ENCODE assay signal across 6 worm cellular contexts in the genomic region with DNA sequence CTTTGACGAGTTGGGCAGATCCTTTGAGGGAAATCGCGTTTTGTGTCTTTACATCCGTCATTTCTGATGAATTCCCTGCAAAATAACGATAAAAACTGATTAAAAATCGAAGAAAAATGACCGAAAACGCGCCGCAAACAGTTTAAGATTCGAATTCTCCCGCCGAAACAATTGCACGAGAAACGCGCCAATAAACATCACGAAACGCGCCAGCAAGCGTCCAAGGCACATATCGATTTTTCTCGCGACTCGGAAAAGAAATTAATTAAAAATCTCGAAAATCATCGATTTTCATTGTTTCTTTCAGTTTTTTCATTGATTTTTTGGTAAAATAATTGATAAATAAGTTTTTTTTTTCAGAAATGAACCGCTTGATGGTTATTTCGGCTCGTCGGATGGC.
TF ChIP-seq lines count a peak whose summit lies in the region.

A gene (minus strand): TSS at position 176 of the 400 bp plus-strand sequence.
A gene (plus strand): TSS at position 361 of the 400 bp plus-strand sequence.

TF ChIP-seq in whole organism, L1 larva, 84 proteins besides CTCF, POLR2A, EP300 and RAD21 (continued from another document and continues in another):
- TF ChIP-seq aly-2 (tag; optimal IDR thresholded peaks at IDR 0.05; lab: Kevin White, UChicago) = peak; percentile 45
- peak; percentile 46 for TF ChIP-seq aha-1 (tag; optimal IDR thresholded peaks at IDR 0.05; lab: Kevin White, UChicago)
- TF ChIP-seq nhr-20 (tag; optimal IDR thresholded peaks at IDR 0.05; lab: Kevin White, UChicago) = peak; percentile 73
- peak; percentile 69 for TF ChIP-seq snpc-4 (tag; optimal IDR thresholded peaks at IDR 0.05; lab: Kevin White, UChicago)
- no peak for TF ChIP-seq nhr-84 (tag; optimal IDR thresholded peaks at IDR 0.05; lab: Kevin White, UChicago)
- peak; percentile 72 for TF ChIP-seq pax-3 (tag; optimal IDR thresholded peaks at IDR 0.05; lab: Kevin White, UChicago)
- no peak for TF ChIP-seq lin-14 (GFP tag; optimal IDR thresholded peaks at IDR 0.05; lab: Kevin White, UChicago)
- peak; percentile 89 for TF ChIP-seq rnt-1 (tag; optimal IDR thresholded peaks at IDR 0.05; lab: Kevin White, UChicago)
- peak; percentile 89 for TF ChIP-seq nhr-71 (tag; optimal IDR thresholded peaks at IDR 0.05; lab: Kevin White, UChicago)
- TF ChIP-seq lin-15B (tag; optimal IDR thresholded peaks at IDR 0.05; lab: Kevin White, UChicago) = peak; percentile 85
- peak; percentile 62 for TF ChIP-seq sox-4 (tag; optimal IDR thresholded peaks at IDR 0.05; lab: Kevin White, UChicago)
- 0 out of 2 replicates have a peak, but pooled peaks have one; percentile 5 for TF ChIP-seq unc-98 (GFP tag; IDR thresholded peaks at IDR 0.05; lab: Robert Waterston, UW)
- peak; percentile 92 for TF ChIP-seq lsy-2 (tag; optimal IDR thresholded peaks at IDR 0.05; lab: Kevin White, UChicago)
- TF ChIP-seq C04F5.9 (tag; optimal IDR thresholded peaks at IDR 0.05; lab: Kevin White, UChicago) = peak; percentile 43
- peak; percentile 86 for TF ChIP-seq dsc-1 (tag; optimal IDR thresholded peaks at IDR 0.05; lab: Kevin White, UChicago)
- no peak for TF ChIP-seq sptf-1 (tag; optimal IDR thresholded peaks at IDR 0.05; lab: Kevin White, UChicago)
- no peak for TF ChIP-seq hpl-2 (GFP tag; optimal IDR thresholded peaks at IDR 0.05; lab: Kevin White, UChicago)
- TF ChIP-seq fkh-4 (tag; optimal IDR thresholded peaks at IDR 0.05; lab: Kevin White, UChicago; ENCODE audit: borderline replicate concordance) = peak; percentile 11
- no peak for TF ChIP-seq hlh-17 (GFP tag; optimal IDR thresholded peaks at IDR 0.05; lab: Kevin White, UChicago; ENCODE audit: borderline replicate concordance)
- TF ChIP-seq lin-35 (GFP tag; optimal IDR thresholded peaks at IDR 0.05; lab: Kevin White, UChicago) = peak; percentile 91 to 96

TF ChIP-seq in whole organism, L2 larva, 48 proteins besides CTCF, POLR2A, EP300 and RAD21 (continued from another document):
- TF ChIP-seq sma-3 (GFP tag; optimal IDR thresholded peaks at IDR 0.05; lab: Kevin White, UChicago) (peak; percentile 49), lsy-2 (tag; optimal IDR thresholded peaks at IDR 0.05; lab: Kevin White, UChicago) (peak; percentile 88 to 90), mdl-1 (tag; optimal IDR thresholded peaks at IDR 0.05; lab: Kevin White, UChicago) (peak in 1 of 2 experiments; percentile 9), R02D3.7 (tag; optimal IDR thresholded peaks at IDR 0.05; lab: Kevin White, UChicago) (peak; percentile 27), sma-9 (GFP tag; optimal IDR thresholded peaks at IDR 0.05; lab: Kevin White, UChicago) (peak; percentile 70), sma-9 (tag; optimal IDR thresholded peaks at IDR 0.05; lab: Kevin White, UChicago) (no peak), unc-62 (GFP tag; optimal IDR thresholded peaks at IDR 0.05; lab: Kevin White, UChicago) (no peak), ztf-4 (tag; optimal IDR thresholded peaks at IDR 0.05; lab: Kevin White, UChicago) (no peak), elt-1 (tag; optimal IDR thresholded peaks at IDR 0.05; lab: Kevin White, UChicago) (no peak), nhr-11 (tag; optimal IDR thresholded peaks at IDR 0.05; lab: Kevin White, UChicago) (no peak), skn-1 (tag; optimal IDR thresholded peaks at IDR 0.05; lab: Kevin White, UChicago) (no peak), alr-1 (tag; optimal IDR thresholded peaks at IDR 0.05; lab: Kevin White, UChicago) (no peak), F13H6.1 (tag; optimal IDR thresholded peaks at IDR 0.05; lab: Kevin White, UChicago) (peak; percentile 67), lin-13 (GFP tag; optimal IDR thresholded peaks at IDR 0.05; lab: Kevin White, UChicago) (peak; percentile 85), nhr-23 (tag; optimal IDR thresholded peaks at IDR 0.05; lab: Kevin White, UChicago) (no peak), egl-27 (tag; optimal IDR thresholded peaks at IDR 0.05; lab: Kevin White, UChicago) (peak; percentile 44), nhr-77 (tag; optimal IDR thresholded peaks at IDR 0.05; lab: Kevin White, UChicago) (peak; percentile 31), Y55F3AM.14 (GFP tag; optimal IDR thresholded peaks at IDR 0.05; lab: Kevin White, UChicago) (no peak), nhr-10 (tag; optimal IDR thresholded peaks at IDR 0.05; lab: Kevin White, UChicago) (no peak)

TF ChIP-seq in whole organism, L3 larva, 47 proteins besides CTCF, POLR2A, EP300 and RAD21 (continued from another document):
- TF ChIP-seq zag-1 (tag; optimal IDR thresholded peaks at IDR 0.05; lab: Kevin White, UChicago) (no peak), fkh-10 (GFP tag; optimal IDR thresholded peaks at IDR 0.05; lab: Kevin White, UChicago) (no peak), aly-2 (tag; optimal IDR thresholded peaks at IDR 0.05; lab: Kevin White, UChicago) (no peak), pqm-1 (tag; optimal IDR thresholded peaks at IDR 0.05; lab: Kevin White, UChicago) (peak; percentile 4), nhr-25 (tag; optimal IDR thresholded peaks at IDR 0.05; lab: Kevin White, UChicago) (peak; percentile 73), skn-1 (tag; optimal IDR thresholded peaks at IDR 0.05; lab: Kevin White, UChicago) (peak; percentile 28), nhr-237 (tag; optimal IDR thresholded peaks at IDR 0.05; lab: Kevin White, UChicago) (no peak), nhr-23 (tag; optimal IDR thresholded peaks at IDR 0.05; lab: Kevin White, UChicago) (peak; percentile 82), daf-12 (tag; optimal IDR thresholded peaks at IDR 0.05; lab: Kevin White, UChicago) (no peak), unc-39 (tag; optimal IDR thresholded peaks at IDR 0.05; lab: Kevin White, UChicago) (no peak), fkh-2 (tag; optimal IDR thresholded peaks at IDR 0.05; lab: Kevin White, UChicago) (no peak), ceh-28 (tag; optimal IDR thresholded peaks at IDR 0.05; lab: Kevin White, UChicago) (peak; percentile 94), elt-2 (tag; optimal IDR thresholded peaks at IDR 0.05; lab: Kevin White, UChicago) (peak; percentile 7), nhr-43 (tag; optimal IDR thresholded peaks at IDR 0.05; lab: Kevin White, UChicago; ENCODE audit: poor library complexity, severe bottlenecking) (peak; percentile 24), snpc-4 (tag; optimal IDR thresholded peaks at IDR 0.05; lab: Kevin White, UChicago) (peak; percentile 62), tbx-2 (tag; optimal IDR thresholded peaks at IDR 0.05; lab: Kevin White, UChicago) (no peak)

TF ChIP-seq in whole organism, L4 larva, 104 proteins besides CTCF, POLR2A, EP300 and RAD21 (continued from another document):
- peak; percentile 57; the same call in 1 of the 2 replicates for TF ChIP-seq egl-43 (GFP tag; IDR thresholded peaks at IDR 0.05; lab: Robert Waterston, UW)
- TF ChIP-seq hlh-11 (tag; optimal IDR thresholded peaks at IDR 0.05; lab: Kevin White, UChicago) = peak; percentile 48
- no peak; the same call in 1 of the 2 replicates for TF ChIP-seq pha-4 (GFP tag; IDR thresholded peaks at IDR 0.05; lab: Robert Waterston, UW)
- peak; percentile 64 for TF ChIP-seq pha-4 (tag; optimal IDR thresholded peaks at IDR 0.05; lab: Kevin White, UChicago)
- peak; percentile 69 for TF ChIP-seq Y48G9A.11 (GFP tag; IDR thresholded peaks at IDR 0.05; lab: Robert Waterston, UW)
- peak; percentile 61; the same call in 1 of the 2 replicates for TF ChIP-seq hmg-1.1 (GFP tag; IDR thresholded peaks at IDR 0.05; lab: Robert Waterston, UW)
- peak; percentile 54 for TF ChIP-seq nhr-11 (tag; optimal IDR thresholded peaks at IDR 0.05; lab: Kevin White, UChicago)
- peak in 1 of 2 experiments; percentile 91 for TF ChIP-seq lsy-2 (tag; optimal IDR thresholded peaks at IDR 0.05; lab: Kevin White, UChicago)
- TF ChIP-seq unc-62 (GFP tag; optimal IDR thresholded peaks at IDR 0.05 in 1 of 2; lab: Kevin White, UChicago) = peak in 1 of 2 experiments; percentile 59
- TF ChIP-seq unc-62 (tag; optimal IDR thresholded peaks at IDR 0.05; lab: Kevin White, UChicago) = no peak
- no peak for TF ChIP-seq vab-7 (GFP tag; IDR thresholded peaks at IDR 0.05; lab: Robert Waterston, UW)
- no peak for TF ChIP-seq gei-8 (GFP tag; optimal IDR thresholded peaks at IDR 0.05; lab: Kevin White, UChicago)
- 0 out of 2 replicates have a peak, but pooled peaks have one; percentile 46 for TF ChIP-seq nhr-42 (GFP tag; IDR thresholded peaks at IDR 0.05; lab: Robert Waterston, UW)
- TF ChIP-seq duxl-1 (tag; optimal IDR thresholded peaks at IDR 0.05; lab: Kevin White, UChicago; ENCODE audit: poor library complexity) = peak; percentile 27
- TF ChIP-seq ceh-28 (tag; optimal IDR thresholded peaks at IDR 0.05; lab: Kevin White, UChicago) = peak; percentile 63

TF ChIP-seq in whole organism, late embryonic, 69 proteins besides CTCF, POLR2A, EP300 and RAD21 (continued from another document):
- TF ChIP-seq pqm-1 (tag; optimal IDR thresholded peaks at IDR 0.05; lab: Kevin White, UChicago) (no peak), pha-4 (tag; optimal IDR thresholded peaks at IDR 0.05; lab: Kevin White, UChicago) (no peak), nfya-1 (tag; optimal IDR thresholded peaks at IDR 0.05; lab: Kevin White, UChicago) (peak; percentile 49), tbx-2 (tag; optimal IDR thresholded peaks at IDR 0.05; lab: Kevin White, UChicago) (peak; percentile 11), hlh-8 (tag; optimal IDR thresholded peaks at IDR 0.05; lab: Kevin White, UChicago) (no peak), elt-2 (tag; optimal IDR thresholded peaks at IDR 0.05; lab: Kevin White, UChicago) (no peak)

TF ChIP-seq in whole organism, young adult, 124 proteins besides CTCF, POLR2A, EP300 and RAD21 (continued from another document and continues in another):
- no peak for TF ChIP-seq akir-1 (GFP tag; optimal IDR thresholded peaks at IDR 0.05; lab: Kevin White, UChicago)
- no peak for TF ChIP-seq ztf-28 (GFP tag; IDR thresholded peaks at IDR 0.05; lab: Robert Waterston, UW)
- TF ChIP-seq somi-1 (GFP tag; optimal IDR thresholded peaks at IDR 0.05; lab: Kevin White, UChicago) = no peak
- peak; percentile 54; the same call in 1 of the 2 replicates for TF ChIP-seq rcor-1 (GFP tag; IDR thresholded peaks at IDR 0.05; lab: Robert Waterston, UW)
- TF ChIP-seq mxl-1 (tag; optimal IDR thresholded peaks at IDR 0.05; lab: Kevin White, UChicago) = no peak
- TF ChIP-seq gei-17 (GFP tag; optimal IDR thresholded peaks at IDR 0.05; lab: Kevin White, UChicago) = no peak
- TF ChIP-seq lin-35 (GFP tag; optimal IDR thresholded peaks at IDR 0.05; lab: Kevin White, UChicago) = peak in 2 of 3 experiments; percentile 64 to 88
- TF ChIP-seq sdz-38 (tag; optimal IDR thresholded peaks at IDR 0.05; lab: Kevin White, UChicago) = no peak
- TF ChIP-seq snpc-1.3 (tag; optimal IDR thresholded peaks at IDR 0.05; lab: Kevin White, UChicago; ENCODE audit: insufficient read depth) = no peak
- peak; percentile 52 for TF ChIP-seq tbp1 (GFP tag; optimal IDR thresholded peaks at IDR 0.05; lab: Kevin White, UChicago)
- no peak for TF ChIP-seq fkh-3 (tag; optimal IDR thresholded peaks at IDR 0.05; lab: Kevin White, UChicago)
- 0 out of 2 replicates have a peak, but pooled peaks have one; percentile 36 for TF ChIP-seq egl-44 (GFP tag; IDR thresholded peaks at IDR 0.05; lab: Robert Waterston, UW)
- no peak for TF ChIP-seq K12H6.12 (tag; optimal IDR thresholded peaks at IDR 0.05; lab: Kevin White, UChicago)
- TF ChIP-seq efl-1 (GFP tag; optimal IDR thresholded peaks at IDR 0.05; lab: Kevin White, UChicago) = peak; percentile 84
- TF ChIP-seq pha-4 (tag; optimal IDR thresholded peaks at IDR 0.05; lab: Kevin White, UChicago) = no peak
- TF ChIP-seq dpff-1 (tag; optimal IDR thresholded peaks at IDR 0.05; lab: Kevin White, UChicago) = no peak
- TF ChIP-seq hmg-1.2 (GFP tag; IDR thresholded peaks at IDR 0.05; lab: Robert Waterston, UW) = peak; percentile 46; the same call in 1 of the 2 replicates
- TF ChIP-seq D2030.7 (GFP tag; IDR thresholded peaks at IDR 0.05; lab: Robert Waterston, UW) = peak; percentile 55; the same call in 1 of the 2 replicates
- no peak for TF ChIP-seq sea-2 (GFP tag; IDR thresholded peaks at IDR 0.05; lab: Robert Waterston, UW)
- peak; percentile 80 for TF ChIP-seq lin-40 (tag; optimal IDR thresholded peaks at IDR 0.05; lab: Kevin White, UChicago)
- TF ChIP-seq T07F8.4 (tag; optimal IDR thresholded peaks at IDR 0.05; lab: Kevin White, UChicago) = no peak
- no peak for TF ChIP-seq Y56A3A.18 (GFP tag; IDR thresholded peaks at IDR 0.05; lab: Robert Waterston, UW)
- TF ChIP-seq C06A6.2 (GFP tag; conservative IDR thresholded peaks at IDR 0.05; lab: Robert Waterston, UW) = no peak
- no peak for TF ChIP-seq B0019.2 (GFP tag; conservative IDR thresholded peaks at IDR 0.05; lab: Robert Waterston, UW)
- no peak for TF ChIP-seq nhr-27 (tag; optimal IDR thresholded peaks at IDR 0.05; lab: Kevin White, UChicago)
- TF ChIP-seq lin-26 (GFP tag; IDR thresholded peaks at IDR 0.05; lab: Robert Waterston, UW) = no peak
- TF ChIP-seq snpc-3.4 (tag; optimal IDR thresholded peaks at IDR 0.05; lab: Kevin White, UChicago) = peak; percentile 74
- TF ChIP-seq madf-8 (GFP tag; conservative IDR thresholded peaks at IDR 0.05; lab: Robert Waterston, UW) = peak; percentile 69
- TF ChIP-seq Y67H2A.10 (GFP tag; conservative IDR thresholded peaks at IDR 0.05; lab: Robert Waterston, UW) = no peak
- no peak for TF ChIP-seq Y79H2A.3 (GFP tag; conservative IDR thresholded peaks at IDR 0.05; lab: Robert Waterston, UW)
- TF ChIP-seq C17E4.6 (GFP tag; IDR thresholded peaks at IDR 0.05; lab: Robert Waterston, UW) = peak; percentile 49; the same call in 1 of the 2 replicates
- TF ChIP-seq ccch-3 (GFP tag; optimal IDR thresholded peaks at IDR 0.05; lab: Kevin White, UChicago) = no peak
- no peak for TF ChIP-seq T26A5.8 (tag; optimal IDR thresholded peaks at IDR 0.05; lab: Kevin White, UChicago)
- 0 out of 2 replicates have a peak, but pooled peaks have one; percentile 25 for TF ChIP-seq zfh-2 (GFP tag; conservative IDR thresholded peaks at IDR 0.05; lab: Robert Waterston, UW)
- TF ChIP-seq xnd-1 (tag; optimal IDR thresholded peaks at IDR 0.05; lab: Kevin White, UChicago) = peak; percentile 53
- TF ChIP-seq dox-1 (GFP tag; IDR thresholded peaks at IDR 0.05; lab: Robert Waterston, UW) = peak; percentile 74
- no peak for TF ChIP-seq let-607 (tag; optimal IDR thresholded peaks at IDR 0.05; lab: Kevin White, UChicago)
- TF ChIP-seq F57A8.1 (GFP tag; optimal IDR thresholded peaks at IDR 0.05; lab: Kevin White, UChicago) = no peak
- TF ChIP-seq lin-54 (GFP tag; optimal IDR thresholded peaks at IDR 0.05; lab: Kevin White, UChicago) = peak; percentile 84
- TF ChIP-seq ZK185.1 (tag; optimal IDR thresholded peaks at IDR 0.05; lab: Kevin White, UChicago; ENCODE audit: poor library complexity, severe bottlenecking) = no peak
- TF ChIP-seq F57C9.4 (tag; optimal IDR thresholded peaks at IDR 0.05; lab: Kevin White, UChicago) = no peak
- TF ChIP-seq B0336.3 (GFP tag; IDR thresholded peaks at IDR 0.05; lab: Robert Waterston, UW) = peak; percentile 66
- peak; percentile 87 for TF ChIP-seq mcd-1 (GFP tag; IDR thresholded peaks at IDR 0.05; lab: Robert Waterston, UW)
- TF ChIP-seq ztf-18 (tag; optimal IDR thresholded peaks at IDR 0.05; lab: Kevin White, UChicago) = peak; percentile 95
- no peak for TF ChIP-seq hlh-26 (GFP tag; conservative IDR thresholded peaks at IDR 0.05; lab: Robert Waterston, UW)
- no peak for TF ChIP-seq unc-62 (GFP tag; optimal IDR thresholded peaks at IDR 0.05; lab: Kevin White, UChicago)
- no peak for TF ChIP-seq ztf-6 (GFP tag; IDR thresholded peaks at IDR 0.05; lab: Robert Waterston, UW)
- TF ChIP-seq ceh-40 (GFP tag; IDR thresholded peaks at IDR 0.05; lab: Robert Waterston, UW) = no peak
- no peak for TF ChIP-seq rpc-1 (optimal IDR thresholded peaks at IDR 0.05; lab: Kevin White, UChicago)
- TF ChIP-seq rpc-1 (tag; optimal IDR thresholded peaks at IDR 0.05; lab: Kevin White, UChicago) = no peak
- TF ChIP-seq cebp-2 (GFP tag; IDR thresholded peaks at IDR 0.05; lab: Robert Waterston, UW) = no peak
- no peak for TF ChIP-seq bed-1 (GFP tag; IDR thresholded peaks at IDR 0.05; lab: Robert Waterston, UW)
- no peak for TF ChIP-seq snpc-1.1 (tag; optimal IDR thresholded peaks at IDR 0.05; lab: Kevin White, UChicago; ENCODE audit: insufficient read depth)
- TF ChIP-seq sptf-2 (GFP tag; optimal IDR thresholded peaks at IDR 0.05; lab: Kevin White, UChicago) = no peak
- TF ChIP-seq ceh-58 (GFP tag; IDR thresholded peaks at IDR 0.05; lab: Robert Waterston, UW) = no peak
- no peak for TF ChIP-seq egl-18 (GFP tag; IDR thresholded peaks at IDR 0.05; lab: Robert Waterston, UW)
- no peak for TF ChIP-seq him-1 (tag; optimal IDR thresholded peaks at IDR 0.05; lab: Kevin White, UChicago)
- no peak for TF ChIP-seq lsy-27 (tag; optimal IDR thresholded peaks at IDR 0.05; lab: Kevin White, UChicago; ENCODE audit: borderline replicate concordance, insufficient read depth)
